Worm (Caenorhabditis elegans): ENCODE measurements around the gene ddi-1.

ddi-1 gene

ce11 chrIV:6496103-6496502 is 26.6 kb upstream of the ddi-1 start:
- TF ChIP-seq peb-1 (tag; optimal IDR thresholded peaks at IDR 0.05) (no peak), ceh-16 (tag; optimal IDR thresholded peaks at IDR 0.05) (peak; percentile 63)

ce11 chrIV:6500433-6500832 is 22.2 kb upstream of the ddi-1 start:
- no peak for TF ChIP-seq ztf-4 (tag; optimal IDR thresholded peaks at IDR 0.05)
- TF ChIP-seq F13H6.1 (tag; optimal IDR thresholded peaks at IDR 0.05): no peak
- no peak for TF ChIP-seq nhr-11 (tag; optimal IDR thresholded peaks at IDR 0.05)
- no peak for TF ChIP-seq ama-1 (optimal IDR thresholded peaks at IDR 0.05)
- no peak for TF ChIP-seq ztf-1 (GFP tag; conservative IDR thresholded peaks at IDR 0.05)
- no peak for TF ChIP-seq skn-1 (tag; optimal IDR thresholded peaks at IDR 0.05)
- TF ChIP-seq unc-62 (GFP tag; optimal IDR thresholded peaks at IDR 0.05): no peak
- no peak for TF ChIP-seq dmd-4 (tag; optimal IDR thresholded peaks at IDR 0.05)
- no peak for TF ChIP-seq unc-39 (tag; optimal IDR thresholded peaks at IDR 0.05)
- no peak for TF ChIP-seq nhr-77 (tag; optimal IDR thresholded peaks at IDR 0.05)
- TF ChIP-seq nhr-21 (tag; optimal IDR thresholded peaks at IDR 0.05): no peak
- TF ChIP-seq ceh-82 (tag; optimal IDR thresholded peaks at IDR 0.05): no peak
- no peak for TF ChIP-seq blmp-1 (tag; optimal IDR thresholded peaks at IDR 0.05; ENCODE audit: insufficient read depth)
- no peak for TF ChIP-seq nhr-10 (tag; optimal IDR thresholded peaks at IDR 0.05)
- no peak for TF ChIP-seq Y55F3AM.14 (GFP tag; optimal IDR thresholded peaks at IDR 0.05)
- no peak for TF ChIP-seq nhr-23 (tag; optimal IDR thresholded peaks at IDR 0.05)

ce11 chrIV:6500843-6501242 is 21.8 kb upstream of the ddi-1 start:
- no peak for TF ChIP-seq mdl-1 (tag; optimal IDR thresholded peaks at IDR 0.05)
- peak; percentile 35 for TF ChIP-seq gmeb-1 (tag; optimal IDR thresholded peaks at IDR 0.05)
- TF ChIP-seq crh-2 (tag; optimal IDR thresholded peaks at IDR 0.05): peak; percentile 49
- peak; percentile 76 for TF ChIP-seq nhr-129 (tag; optimal IDR thresholded peaks at IDR 0.05)
- TF ChIP-seq sma-3 (GFP tag; optimal IDR thresholded peaks at IDR 0.05): peak; percentile 12
- no peak for TF ChIP-seq lin-39 (tag; optimal IDR thresholded peaks at IDR 0.05)
- TF ChIP-seq sma-9 (GFP tag; optimal IDR thresholded peaks at IDR 0.05): peak; percentile 55
- no peak for TF ChIP-seq sma-9 (tag; optimal IDR thresholded peaks at IDR 0.05)
- TF ChIP-seq F13H6.1 (tag; optimal IDR thresholded peaks at IDR 0.05): peak; percentile 81
- TF ChIP-seq fos-1 (tag; optimal IDR thresholded peaks at IDR 0.05): peak; percentile 20

ce11 chrIV:6502725-6503124 is 19.9 kb upstream of the ddi-1 start:
- TF ChIP-seq peb-1 (tag; optimal IDR thresholded peaks at IDR 0.05) (no peak), ztf-1 (GFP tag; conservative IDR thresholded peaks at IDR 0.05) (no peak), sma-9 (GFP tag; optimal IDR thresholded peaks at IDR 0.05) (no peak), sma-9 (tag; optimal IDR thresholded peaks at IDR 0.05) (no peak), fos-1 (tag; optimal IDR thresholded peaks at IDR 0.05) (peak; percentile 95), nhr-77 (tag; optimal IDR thresholded peaks at IDR 0.05) (no peak), lin-11 (tag; optimal IDR thresholded peaks at IDR 0.05) (no peak), ama-1 (optimal IDR thresholded peaks at IDR 0.05) (no peak), nhr-11 (tag; optimal IDR thresholded peaks at IDR 0.05) (no peak), gmeb-1 (tag; optimal IDR thresholded peaks at IDR 0.05) (peak; percentile 30), lsy-2 (tag; optimal IDR thresholded peaks at IDR 0.05) (no peak), nhr-21 (tag; optimal IDR thresholded peaks at IDR 0.05) (no peak), nhr-23 (tag; optimal IDR thresholded peaks at IDR 0.05) (no peak), ztf-11 (tag; optimal IDR thresholded peaks at IDR 0.05) (no peak), sem-4 (tag; optimal IDR thresholded peaks at IDR 0.05) (no peak), unc-55 (GFP tag; optimal IDR thresholded peaks at IDR 0.05) (no peak), elt-3 (tag; optimal IDR thresholded peaks at IDR 0.05) (no peak), zag-1 (tag; optimal IDR thresholded peaks at IDR 0.05) (no peak), F13H6.1 (tag; optimal IDR thresholded peaks at IDR 0.05) (peak; percentile 16), egl-27 (tag; optimal IDR thresholded peaks at IDR 0.05) (no peak), nhr-237 (tag; optimal IDR thresholded peaks at IDR 0.05) (no peak), C34F6.9 (tag; optimal IDR thresholded peaks at IDR 0.05) (no peak), unc-62 (GFP tag; optimal IDR thresholded peaks at IDR 0.05) (no peak), snpc-4 (tag; optimal IDR thresholded peaks at IDR 0.05) (no peak), crh-2 (tag; optimal IDR thresholded peaks at IDR 0.05) (peak; percentile 32), sma-3 (GFP tag; optimal IDR thresholded peaks at IDR 0.05) (no peak)
